Fruit fly (Drosophila melanogaster) S2 (cell line): Measurements from ENCODE around the gene ry.

Source experiments
- CG8478 ChIP-seq: fragments of >200 bp; optimal IDR thresholded peaks from 2 replicates; lab custom pipeline; 2018
- CTCF ChIP-seq, 2 experiments: fragments of >200 bp; optimal IDR thresholded peaks; 2 replicates each; lab custom pipeline; 2018

The ry gene

dm6 chr3R:13073174-13073573 is 40.8 kb downstream of the ry start:
- TF ChIP-seq CG8478 (lab: Kevin White, UChicago) (no peak), CTCF (optimal IDR thresholded peaks at IDR 0.05; lab: Kevin White, UChicago) (no peak)

- TF ChIP-seq CTCF (optimal IDR thresholded peaks at IDR 0.05; lab: Kevin White, UChicago) (peak in 1 of 2 experiments; percentile 33), CG8478 (lab: Kevin White, UChicago) (no peak)
These were observed 42.3 kb downstream of the ry start for dm6 chr3R:13074588-13074987.

dm6 chr3R:13075728-13076127 is 43.4 kb downstream of the ry start:
- TF ChIP-seq CTCF (optimal IDR thresholded peaks at IDR 0.05; lab: Kevin White, UChicago) (no peak), CG8478 (lab: Kevin White, UChicago) (no peak)

- TF ChIP-seq CG8478 (lab: Kevin White, UChicago) (no peak), CTCF (optimal IDR thresholded peaks at IDR 0.05; lab: Kevin White, UChicago) (peak; percentile 84 to 94)
These were observed 44.9 kb downstream of the ry start for dm6 chr3R:13077262-13077661.

dm6 chr3R:13078263-13078662 is 45.9 kb downstream of the ry start:
- no peak for TF ChIP-seq CG8478 (lab: Kevin White, UChicago)
- TF ChIP-seq CTCF (optimal IDR thresholded peaks at IDR 0.05; lab: Kevin White, UChicago): peak; percentile 95 to 97

- TF ChIP-seq CTCF (optimal IDR thresholded peaks at IDR 0.05; lab: Kevin White, UChicago): no peak
- no peak for TF ChIP-seq CG8478 (lab: Kevin White, UChicago)
These were observed 50.1 kb downstream of the ry start for dm6 chr3R:13082382-13082781.

- TF ChIP-seq CG8478 (lab: Kevin White, UChicago) (no peak), CTCF (optimal IDR thresholded peaks at IDR 0.05; lab: Kevin White, UChicago) (no peak)
These were observed 53.6 kb downstream of the ry start, which contains the start of gene CG43063 for dm6 chr3R:13085924-13086323. Gene CG43063 (plus strand): TSS chr3R:13086224.
